Fruit fly (Drosophila melanogaster): ENCODE measurements around the gene Cht11.

Gene Cht11

DNA sequence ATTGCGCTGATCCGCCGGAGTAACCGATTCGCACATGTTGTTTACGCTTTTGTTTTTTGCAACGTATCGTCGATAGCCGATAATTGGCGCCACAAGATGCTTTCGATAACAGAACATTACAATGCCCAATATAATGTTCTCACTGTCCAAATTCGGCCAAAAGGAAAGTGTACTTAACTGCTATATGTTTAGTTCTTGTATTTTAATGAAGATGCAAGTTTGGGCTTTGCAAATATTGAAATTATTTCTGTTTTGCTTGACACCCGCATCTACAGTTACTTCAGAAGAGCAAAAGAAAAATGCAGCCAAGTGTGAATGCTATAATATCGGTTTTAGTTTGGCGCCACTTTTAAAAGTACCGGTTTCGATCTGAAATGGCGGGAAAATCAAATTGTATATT is 3.3 kb upstream of the Cht11 start (continued):
- no peak for TF ChIP-seq lov (optimal IDR thresholded peaks at IDR 0.05)
- TF ChIP-seq lov (GFP tag; IDR thresholded peaks at IDR 0.05), result peak; percentile 43; the same call in 1 of the 3 replicates
- TF ChIP-seq CG14014 (GFP tag; IDR thresholded peaks at IDR 0.05), result peak; percentile 89
- TF ChIP-seq CG14965 (GFP tag; optimal IDR thresholded peaks at IDR 0.05; ENCODE audit: borderline replicate concordance), result peak; percentile 71
- TF ChIP-seq lola (GFP tag; optimal IDR thresholded peaks at IDR 0.05), result peak in 2 of 3 experiments; percentile 86 to 99
- peak; percentile 77 for TF ChIP-seq CG10366 (GFP tag; IDR thresholded peaks at IDR 0.05)
- TF ChIP-seq inv (GFP tag; IDR thresholded peaks at IDR 0.05; ENCODE audit: partially characterized antibody), result no peak
- peak; percentile 92 for TF ChIP-seq tin (GFP tag; optimal IDR thresholded peaks at IDR 0.05)
- TF ChIP-seq Dbx (GFP tag; IDR thresholded peaks at IDR 0.05), result peak; percentile 89
- peak; percentile 86 for TF ChIP-seq CrebB (tag; optimal IDR thresholded peaks at IDR 0.05)
- peak; percentile 92 for TF ChIP-seq lmd (GFP tag; IDR thresholded peaks at IDR 0.05)
- peak; percentile 98 for TF ChIP-seq sens (GFP tag)
- peak; percentile 30 for TF ChIP-seq grn (GFP tag; optimal IDR thresholded peaks at IDR 0.05)
- peak; percentile 90 for TF ChIP-seq CG8944 (GFP tag; optimal IDR thresholded peaks at IDR 0.05)
- peak; percentile 61; the same call in 1 of the 2 replicates for TF ChIP-seq ro (GFP tag; IDR thresholded peaks at IDR 0.05)
- TF ChIP-seq Myb (GFP tag; optimal IDR thresholded peaks at IDR 0.05), result peak; percentile 84
- peak; percentile 67; the same call in 3 of the 4 replicates for TF ChIP-seq Dll (GFP tag; IDR thresholded peaks at IDR 0.05; ENCODE audit: partially characterized antibody)
- TF ChIP-seq CG3407 (GFP tag; optimal IDR thresholded peaks at IDR 0.05), result peak; percentile 79
- TF ChIP-seq CG13287 (GFP tag; IDR thresholded peaks at IDR 0.05; ENCODE audit: partially characterized antibody), result peak; percentile 66
- no peak for TF ChIP-seq yki (optimal IDR thresholded peaks at IDR 0.05)
- peak; percentile 88 for TF ChIP-seq crc (GFP tag; optimal IDR thresholded peaks at IDR 0.05)
- TF ChIP-seq emc (GFP tag; optimal IDR thresholded peaks at IDR 0.05), result peak; percentile 86
- TF ChIP-seq CG11560 (tag; IDR thresholded peaks at IDR 0.05), result peak; percentile 64
- peak; percentile 64 for TF ChIP-seq CG10431 (GFP tag; optimal IDR thresholded peaks at IDR 0.05)
- peak; percentile 95 for TF ChIP-seq CG9817 (tag; optimal IDR thresholded peaks at IDR 0.05)
- 0 out of 2 replicates have a peak, but pooled peaks have one; percentile 8 for TF ChIP-seq CG16779 (GFP tag; IDR thresholded peaks at IDR 0.05)
- TF ChIP-seq ind (GFP tag; optimal IDR thresholded peaks at IDR 0.05), result peak; percentile 95
- peak; percentile 85 for TF ChIP-seq jing (GFP tag; optimal IDR thresholded peaks at IDR 0.05)
- peak; percentile 86 for TF ChIP-seq seq (GFP tag; IDR thresholded peaks at IDR 0.05)
- TF ChIP-seq wor (GFP tag; IDR thresholded peaks at IDR 0.05), result peak; percentile 71
- TF ChIP-seq Sox100B (GFP tag; optimal IDR thresholded peaks at IDR 0.05), result peak; percentile 85
- peak; percentile 59 for TF ChIP-seq CG4360 (GFP tag; IDR thresholded peaks at IDR 0.05)
- TF ChIP-seq CG17802 (tag; optimal IDR thresholded peaks at IDR 0.05), result peak; percentile 91
- peak; percentile 89 for TF ChIP-seq Xrp1 (GFP tag; IDR thresholded peaks at IDR 0.05)
- TF ChIP-seq gsb-n (tag; optimal IDR thresholded peaks at IDR 0.05), result peak; percentile 71
- peak in 1 of 2 experiments; percentile 49 for TF ChIP-seq crp (GFP tag; optimal IDR thresholded peaks at IDR 0.05)
- TF ChIP-seq gfzf (GFP tag; optimal IDR thresholded peaks at IDR 0.05), result peak; percentile 38
- TF ChIP-seq B-H1 (GFP tag; IDR thresholded peaks at IDR 0.05), result peak; percentile 68
- peak; percentile 89 for TF ChIP-seq fu2 (GFP tag; optimal IDR thresholded peaks at IDR 0.05)
- TF ChIP-seq CG6854 (GFP tag; optimal IDR thresholded peaks at IDR 0.05), result peak; percentile 77
- TF ChIP-seq gt (GFP tag; IDR thresholded peaks at IDR 0.05), result peak; percentile 58
- TF ChIP-seq Gug (GFP tag; IDR thresholded peaks at IDR 0.05), result peak; percentile 79
- TF ChIP-seq CG11093 (GFP tag; IDR thresholded peaks at IDR 0.05), result peak; percentile 85
- peak; percentile 71 for TF ChIP-seq CG10462 (GFP tag; optimal IDR thresholded peaks at IDR 0.05)
- peak; percentile 74 for TF ChIP-seq abd-A (tag; optimal IDR thresholded peaks at IDR 0.05)
- peak; percentile 83 for TF ChIP-seq CG31441 (GFP tag; IDR thresholded peaks at IDR 0.05)
- TF ChIP-seq CG6272 (GFP tag; IDR thresholded peaks at IDR 0.05), result peak; percentile 68
- TF ChIP-seq CG14860 (GFP tag; IDR thresholded peaks at IDR 0.05; ENCODE audit: partially characterized antibody), result no peak
- peak; percentile 95 for TF ChIP-seq HmgZ (tag; optimal IDR thresholded peaks at IDR 0.05)
- peak; percentile 89 for TF ChIP-seq fd3F (GFP tag; optimal IDR thresholded peaks at IDR 0.05)
- peak; percentile 85 for TF ChIP-seq CG1602 (GFP tag; optimal IDR thresholded peaks at IDR 0.05)
- peak; percentile 91 for TF ChIP-seq pnt (GFP tag; optimal IDR thresholded peaks at IDR 0.05)
